Fruit fly (Drosophila melanogaster): ENCODE data around the gene pic.

dm6 chr3R:13063746-13064592, 11.9 kb downstream of the pic start:
- TF ChIP-seq tj (GFP tag; optimal IDR thresholded peaks at IDR 0.05) (no peak), CG7045 (GFP tag; optimal IDR thresholded peaks at IDR 0.05) (no peak), kay (GFP tag; ENCODE audit: borderline replicate concordance) (no peak), bab1 (GFP tag; optimal IDR thresholded peaks at IDR 0.05) (no peak), CG5204 (GFP tag; optimal IDR thresholded peaks at IDR 0.05) (no peak), Mnt (GFP tag; optimal IDR thresholded peaks at IDR 0.05) (no peak), CG1620 (GFP tag; optimal IDR thresholded peaks at IDR 0.05) (no peak)

All from whole organism, adult.